Worm (Caenorhabditis elegans): ENCODE measurements around the gene tag-267.

The tag-267 gene

DNA sequence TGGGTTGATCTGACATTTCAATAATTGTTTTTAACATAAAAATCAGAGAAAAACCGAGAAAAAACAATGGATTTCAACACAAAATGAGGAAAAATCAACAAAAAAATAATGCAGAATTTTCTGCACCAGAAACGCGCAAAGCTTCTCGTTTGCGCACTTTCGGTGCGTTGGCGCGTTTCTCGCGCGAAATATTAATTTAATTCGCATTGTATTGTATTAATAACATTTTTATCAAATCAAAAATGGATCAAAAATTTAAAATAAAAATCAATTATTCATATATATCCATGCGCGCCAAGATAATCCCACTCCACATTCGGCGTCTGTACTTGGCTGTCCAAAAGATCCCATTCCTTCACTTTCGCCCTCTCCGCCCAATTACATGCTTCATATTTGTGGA, 6.0 kb upstream of the tag-267 start, which contains the start of gene fem-2 (continued):
- TF ChIP-seq lin-15B (tag; optimal IDR thresholded peaks at IDR 0.05), result no peak
- no peak for TF ChIP-seq sptf-1 (tag; optimal IDR thresholded peaks at IDR 0.05)
- no peak for TF ChIP-seq ztf-11 (tag; optimal IDR thresholded peaks at IDR 0.05)
- peak; percentile 50 for TF ChIP-seq xbp-1 (tag; optimal IDR thresholded peaks at IDR 0.05)
- no peak for TF ChIP-seq unc-62 (GFP tag; optimal IDR thresholded peaks at IDR 0.05)
- TF ChIP-seq nhr-71 (tag; optimal IDR thresholded peaks at IDR 0.05), result peak; percentile 64
- TF ChIP-seq vab-15 (tag; optimal IDR thresholded peaks at IDR 0.05), result no peak
- no peak for TF ChIP-seq ztf-4 (tag; optimal IDR thresholded peaks at IDR 0.05)
- TF ChIP-seq nhr-12 (tag; optimal IDR thresholded peaks at IDR 0.05), result no peak
- TF ChIP-seq isw-1 (GFP tag; IDR thresholded peaks at IDR 0.05), result peak; percentile 16; the same call in 1 of the 2 replicates
- TF ChIP-seq lsy-2 (tag; optimal IDR thresholded peaks at IDR 0.05), result peak; percentile 57 to 67
- TF ChIP-seq rnt-1 (tag; optimal IDR thresholded peaks at IDR 0.05), result peak; percentile 24
- TF ChIP-seq sox-4 (tag; optimal IDR thresholded peaks at IDR 0.05), result peak; percentile 6
- TF ChIP-seq F16B12.6 (tag; optimal IDR thresholded peaks at IDR 0.05), result no peak
- peak; percentile 16 for TF ChIP-seq dsc-1 (tag; optimal IDR thresholded peaks at IDR 0.05)
- no peak for TF ChIP-seq C34B4.2 (tag; optimal IDR thresholded peaks at IDR 0.05)
- TF ChIP-seq mef-2 (tag; optimal IDR thresholded peaks at IDR 0.05), result no peak
- TF ChIP-seq C16A3.4 (tag; optimal IDR thresholded peaks at IDR 0.05), result peak; percentile 46
- peak; percentile 38 to 53 (median 44) for TF ChIP-seq dpl-1 (GFP tag; optimal IDR thresholded peaks at IDR 0.05)
- peak; percentile 26 for TF ChIP-seq lin-13 (GFP tag; optimal IDR thresholded peaks at IDR 0.05)
- TF ChIP-seq nhr-19 (GFP tag; conservative IDR thresholded peaks at IDR 0.05), result peak; percentile 36
- TF ChIP-seq ceh-82 (tag; optimal IDR thresholded peaks at IDR 0.05), result peak; percentile 30 to 63 (median 38)
- TF ChIP-seq egl-13 (tag; optimal IDR thresholded peaks at IDR 0.05), result no peak
- peak; percentile 22 for TF ChIP-seq unc-130 (tag; optimal IDR thresholded peaks at IDR 0.05)
- TF ChIP-seq pqm-1 (tag; optimal IDR thresholded peaks at IDR 0.05), result no peak
- TF ChIP-seq ces-1 (GFP tag; optimal IDR thresholded peaks at IDR 0.05), result no peak
- no peak for TF ChIP-seq fos-1 (tag; optimal IDR thresholded peaks at IDR 0.05)
- TF ChIP-seq aly-2 (tag; optimal IDR thresholded peaks at IDR 0.05), result no peak
- TF ChIP-seq mab-9 (GFP tag; IDR thresholded peaks at IDR 0.05), result no peak
- no peak for TF ChIP-seq grh-1 (GFP tag; IDR thresholded peaks at IDR 0.05)
- TF ChIP-seq C04F5.9 (tag; optimal IDR thresholded peaks at IDR 0.05), result no peak
- no peak for TF ChIP-seq Y116A8C.19 (tag; optimal IDR thresholded peaks at IDR 0.05; ENCODE audit: borderline replicate concordance)
- no peak for TF ChIP-seq lin-39 (tag; optimal IDR thresholded peaks at IDR 0.05)
- no peak for TF ChIP-seq pax-3 (tag; optimal IDR thresholded peaks at IDR 0.05)
- TF ChIP-seq mep-1 (tag; optimal IDR thresholded peaks at IDR 0.05), result peak; percentile 79
- no peak for TF ChIP-seq ets-5 (GFP tag; IDR thresholded peaks at IDR 0.05)
- no peak for TF ChIP-seq fkh-4 (tag; optimal IDR thresholded peaks at IDR 0.05; ENCODE audit: borderline replicate concordance)
- TF ChIP-seq snu-23 (GFP tag; optimal IDR thresholded peaks at IDR 0.05), result peak; percentile 62
- no peak for TF ChIP-seq lin-14 (GFP tag; optimal IDR thresholded peaks at IDR 0.05)
- no peak for TF ChIP-seq hlh-4 (tag; optimal IDR thresholded peaks at IDR 0.05)
- no peak for TF ChIP-seq nhr-28 (tag; optimal IDR thresholded peaks at IDR 0.05)
- no peak for TF ChIP-seq fkh-10 (GFP tag; optimal IDR thresholded peaks at IDR 0.05)
- TF ChIP-seq swsn-7 (tag; optimal IDR thresholded peaks at IDR 0.05), result peak; percentile 52

DNA sequence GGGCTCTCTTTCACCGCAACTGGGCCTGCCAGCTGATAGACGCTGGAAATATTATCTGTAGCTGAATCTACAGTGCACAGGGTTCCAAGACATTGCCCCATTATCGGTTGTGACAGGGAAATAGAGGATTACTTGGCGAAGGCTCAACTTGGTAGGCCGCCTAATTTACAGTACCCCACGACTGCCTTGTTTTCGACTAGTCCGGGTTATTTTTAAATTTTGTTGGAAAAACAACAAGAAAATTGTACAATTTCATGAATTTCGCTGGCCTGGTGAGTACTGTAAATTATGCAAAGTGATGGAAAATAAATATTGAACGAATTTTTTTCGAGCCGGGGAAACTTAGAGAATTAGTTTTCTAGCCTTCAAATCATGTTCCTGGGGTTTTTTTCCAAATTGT, 4.5 kb upstream of the tag-267 start, which contains the start of gene T19C3.7:
TSS of gene T19C3.7 (minus strand) at position 101 of the 400 bp plus-strand sequence.
- TF ChIP-seq snu-23 (GFP tag; optimal IDR thresholded peaks at IDR 0.05), result no peak
- no peak for TF ChIP-seq aha-1 (tag; optimal IDR thresholded peaks at IDR 0.05)
- no peak for TF ChIP-seq pag-3 (tag; optimal IDR thresholded peaks at IDR 0.05; ENCODE audit: borderline replicate concordance, insufficient read depth)
- no peak for TF ChIP-seq mef-2 (tag; optimal IDR thresholded peaks at IDR 0.05)
- TF ChIP-seq lin-14 (GFP tag; optimal IDR thresholded peaks at IDR 0.05), result no peak
- no peak for TF ChIP-seq lin-35 (GFP tag; optimal IDR thresholded peaks at IDR 0.05)
- no peak for TF ChIP-seq ama-1 (optimal IDR thresholded peaks at IDR 0.05)
- no peak for TF ChIP-seq dpl-1 (GFP tag; optimal IDR thresholded peaks at IDR 0.05)
- no peak for TF ChIP-seq mep-1 (tag; optimal IDR thresholded peaks at IDR 0.05)
- no peak for TF ChIP-seq xbp-1 (tag; optimal IDR thresholded peaks at IDR 0.05)
- TF ChIP-seq alr-1 (tag; optimal IDR thresholded peaks at IDR 0.05; ENCODE audit: borderline replicate concordance), result no peak
- TF ChIP-seq nhr-76 (tag; optimal IDR thresholded peaks at IDR 0.05), result no peak
- TF ChIP-seq F16B12.6 (tag; optimal IDR thresholded peaks at IDR 0.05), result no peak
- no peak for TF ChIP-seq ceh-63 (GFP tag; optimal IDR thresholded peaks at IDR 0.05)

Data from whole organism, L1 larva.